Worm (Caenorhabditis elegans) whole organism, L4/young adult: ENCODE results near the gene gpc-1.

Experiments used
- W03F9.2 ChIP-seq: fragments of 150-350 bp; optimal IDR thresholded peaks from 2 replicates; lab custom pipeline; 2014; ENCODE audit warnings: missing biosample characterization, missing genetic modification characterization
- dao-5 ChIP-seq: sonication (generic microtip); optimal IDR thresholded peaks from 2 replicates; lab custom pipeline; 2016; ENCODE audit warnings: missing genotype, missing genetic modification characterization, moderate library complexity, missing compliant biosample characterization
- him-1 ChIP-seq: sonication (generic microtip); optimal IDR thresholded peaks from 2 replicates; lab custom pipeline; 2016; ENCODE audit warnings: missing genotype, missing genetic modification reagents, missing genetic modification characterization, missing compliant biosample characterization

Gene gpc-1

DNA sequence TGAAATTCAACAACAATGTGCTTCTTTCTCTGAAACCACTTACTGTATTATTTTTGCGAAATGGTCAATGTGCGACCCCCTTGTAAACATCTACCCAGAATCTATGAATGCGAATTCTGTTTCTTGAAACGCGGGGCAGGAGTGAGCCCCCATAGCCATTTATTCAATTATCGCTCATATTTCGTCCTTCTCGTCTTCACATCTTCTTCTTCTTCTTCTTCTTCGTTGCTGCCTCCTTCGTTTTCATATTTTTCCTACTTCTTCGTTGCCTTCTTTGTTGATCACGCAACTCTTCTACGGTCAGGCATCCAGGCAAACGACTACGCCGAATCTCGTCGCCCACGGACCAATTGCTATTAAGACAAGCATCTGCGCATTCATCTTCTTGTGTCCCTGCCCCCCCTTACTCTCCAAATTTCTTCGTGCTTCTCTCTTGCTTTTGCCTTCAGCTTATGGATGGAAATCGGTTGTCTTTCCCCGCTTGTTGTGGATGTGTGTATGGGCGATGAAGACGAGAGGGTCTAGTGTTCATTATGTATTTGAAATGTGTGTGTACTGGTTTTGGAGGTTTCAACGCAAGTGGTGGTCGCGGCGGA is 17.4 kb upstream of the gpc-1 start:
- TF ChIP-seq dao-5 (tag; lab: Kevin White, UChicago) (no peak), him-1 (tag; lab: Kevin White, UChicago) (no peak), W03F9.2 (tag; lab: Kevin White, UChicago) (no peak)

ce11 chrX:12899140-12899888 is 14.5 kb upstream of the gpc-1 start:
- TF ChIP-seq dao-5 (tag; lab: Kevin White, UChicago) (no peak), W03F9.2 (tag; lab: Kevin White, UChicago) (no peak), him-1 (tag; lab: Kevin White, UChicago) (no peak)

DNA sequence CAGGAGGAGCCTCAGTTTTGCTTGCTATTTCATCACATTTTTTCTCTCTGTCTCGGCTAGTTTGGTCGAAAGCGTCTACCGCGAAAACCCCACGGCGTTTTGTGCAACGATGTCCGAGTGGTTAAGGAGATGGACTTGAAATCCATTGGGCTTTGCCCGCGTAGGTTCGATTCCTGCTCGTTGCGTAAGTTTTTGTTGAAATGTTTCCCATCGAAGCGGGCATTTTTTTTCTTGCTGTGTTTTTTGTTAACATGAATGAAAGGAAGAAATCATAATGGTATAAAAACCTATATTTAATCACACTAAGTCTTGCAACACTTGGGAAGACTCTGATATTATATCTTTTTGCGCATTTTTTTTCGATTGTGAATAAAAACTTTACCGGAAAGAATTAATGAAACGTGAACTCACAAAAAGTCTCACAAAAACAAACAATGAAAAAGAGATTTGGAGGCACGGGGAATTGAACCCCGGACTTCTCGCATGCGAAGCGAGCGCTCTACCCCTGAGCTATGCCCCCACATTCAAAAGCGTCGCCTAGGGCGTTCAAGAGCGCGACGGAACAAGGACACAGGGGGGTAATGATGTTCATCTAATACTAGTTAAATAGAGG is 5.2 kb upstream of the gpc-1 start:
- peak; percentile 60 for TF ChIP-seq him-1 (tag; lab: Kevin White, UChicago)
- peak; percentile 46 for TF ChIP-seq dao-5 (tag; lab: Kevin White, UChicago)
- TF ChIP-seq W03F9.2 (tag; lab: Kevin White, UChicago): peak; percentile 8

DNA sequence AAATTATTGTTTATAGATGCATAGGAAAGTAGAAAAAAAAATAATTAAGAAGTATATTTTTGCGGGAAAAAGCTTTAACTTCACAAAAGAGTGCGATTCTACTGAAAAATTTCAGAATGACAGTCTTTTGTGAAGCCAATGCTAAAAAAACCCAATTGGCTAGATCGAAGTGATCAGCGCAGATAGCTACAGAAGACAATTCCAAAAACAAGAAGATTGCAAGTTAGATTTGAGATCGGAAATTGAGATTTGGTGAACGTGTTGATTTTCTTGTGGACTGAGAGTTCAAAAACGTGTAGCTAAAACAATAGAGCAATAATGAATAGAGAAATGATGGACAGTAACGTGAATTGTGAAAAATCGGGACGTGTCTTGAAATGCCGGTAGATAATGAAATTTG is 3.6 kb downstream of the gpc-1 start:
- TF ChIP-seq him-1 (tag; lab: Kevin White, UChicago) (no peak), dao-5 (tag; lab: Kevin White, UChicago) (no peak), W03F9.2 (tag; lab: Kevin White, UChicago) (no peak)

DNA sequence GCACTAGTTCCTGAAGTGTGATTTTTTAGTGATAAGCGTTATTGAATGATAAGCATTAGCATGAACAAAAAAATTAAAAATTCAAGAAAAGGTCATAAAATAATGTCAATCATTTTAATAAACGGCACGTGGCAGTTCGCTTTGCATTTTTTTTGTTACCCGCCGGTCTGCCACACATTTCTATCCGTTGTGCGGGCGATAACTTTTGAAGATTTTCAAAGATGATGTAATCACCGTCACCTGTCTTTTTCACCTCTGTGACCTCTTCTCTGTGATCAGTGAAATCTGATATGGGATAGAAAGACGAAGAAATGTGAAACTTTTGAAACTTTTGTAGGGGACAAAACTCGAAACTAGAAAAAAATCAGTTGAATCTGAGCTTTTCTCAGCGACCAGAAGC is 6.9 kb downstream of the gpc-1 start:
- TF ChIP-seq him-1 (tag; lab: Kevin White, UChicago) (no peak), W03F9.2 (tag; lab: Kevin White, UChicago) (no peak), dao-5 (tag; lab: Kevin White, UChicago) (no peak)

- no peak for TF ChIP-seq W03F9.2 (tag; lab: Kevin White, UChicago)
- TF ChIP-seq him-1 (tag; lab: Kevin White, UChicago): peak; percentile 16
Observed at ce11 chrX:12876795-12877530, 7.8 kb downstream of the gpc-1 start, which contains the start of gene bcat-1. TSS of gene bcat-1 (plus strand) at chrX:12877480.

DNA sequence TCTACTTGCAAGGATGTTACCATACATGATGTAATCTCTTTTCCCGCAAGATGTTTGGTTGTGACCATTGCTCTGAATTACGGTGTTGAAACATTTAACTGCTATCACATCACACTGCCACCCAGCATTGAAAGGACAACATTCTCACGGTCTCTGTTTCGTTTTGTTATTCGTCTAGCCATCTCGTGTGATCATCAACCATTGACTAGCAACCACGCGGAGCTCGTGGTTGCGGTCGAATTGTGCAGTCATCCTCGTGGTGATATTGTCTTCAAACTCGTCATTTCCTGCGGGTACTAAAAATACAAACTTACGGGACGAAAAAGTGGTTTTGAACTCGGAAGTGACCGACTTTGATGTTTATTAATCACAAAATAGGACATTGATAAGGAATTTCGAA is 9.1 kb downstream of the gpc-1 start:
- TF ChIP-seq dao-5 (tag; lab: Kevin White, UChicago) (no peak), him-1 (tag; lab: Kevin White, UChicago) (no peak), W03F9.2 (tag; lab: Kevin White, UChicago) (no peak)

DNA sequence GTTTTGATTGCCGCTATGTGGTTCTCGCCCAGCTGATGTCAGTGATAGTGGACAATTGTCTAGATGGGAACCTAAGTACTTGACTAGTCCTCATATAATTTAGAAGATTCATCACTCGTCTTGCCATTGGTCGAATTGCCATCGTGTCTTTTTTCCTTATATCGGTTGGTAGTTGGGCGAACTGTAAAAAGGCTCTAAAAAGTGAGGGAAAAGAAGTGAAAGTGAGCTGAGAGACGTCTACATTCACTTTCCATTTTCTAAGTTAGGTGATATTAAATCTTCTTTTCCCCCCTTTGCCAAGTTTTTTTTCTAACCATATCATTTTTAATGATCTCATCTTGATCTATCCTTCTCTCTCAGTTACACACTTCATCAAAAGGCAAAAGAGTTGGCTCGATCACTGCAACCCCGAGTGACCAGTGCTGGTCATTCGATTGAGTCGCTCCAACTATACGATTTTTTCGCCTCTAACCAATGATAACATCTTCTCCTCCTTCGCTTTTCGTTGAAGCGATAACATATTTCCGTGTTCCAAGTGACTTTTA is 9.9 kb downstream of the gpc-1 start:
- no peak for TF ChIP-seq him-1 (tag; lab: Kevin White, UChicago)
- TF ChIP-seq W03F9.2 (tag; lab: Kevin White, UChicago): no peak
- TF ChIP-seq dao-5 (tag; lab: Kevin White, UChicago): no peak

DNA sequence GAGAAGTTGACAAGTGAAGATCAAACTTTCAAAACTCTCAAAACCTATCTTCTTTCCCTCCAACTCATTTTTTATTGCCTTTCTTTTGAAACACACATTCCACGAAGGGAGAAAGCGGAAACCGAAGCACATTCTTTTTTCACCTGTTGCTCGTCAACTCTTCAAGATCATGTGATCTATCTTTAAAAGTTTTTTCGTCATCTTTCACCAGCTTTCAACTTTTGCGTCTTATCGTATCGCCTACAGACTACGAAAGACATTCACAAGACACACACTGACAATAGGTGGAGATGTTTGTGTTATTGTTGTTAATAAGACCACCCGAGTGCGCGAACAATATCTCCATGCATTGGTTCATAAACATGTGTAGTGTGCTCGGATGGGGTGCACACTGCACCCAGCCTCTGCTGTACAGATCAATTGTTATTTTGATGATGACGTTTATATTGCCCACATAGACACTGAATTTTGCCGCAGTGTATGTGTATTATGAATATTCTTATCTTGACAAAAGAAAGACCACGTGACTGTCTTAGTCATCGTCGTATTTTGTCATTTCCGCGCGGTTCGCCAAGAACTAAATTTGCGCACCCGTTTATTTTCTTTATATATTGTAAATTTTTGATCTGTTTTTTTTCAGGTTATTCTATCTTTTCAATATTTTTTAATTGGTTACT is 11.0 kb downstream of the gpc-1 start:
- no peak for TF ChIP-seq W03F9.2 (tag; lab: Kevin White, UChicago)
- TF ChIP-seq dao-5 (tag; lab: Kevin White, UChicago): no peak
- no peak for TF ChIP-seq him-1 (tag; lab: Kevin White, UChicago)

DNA sequence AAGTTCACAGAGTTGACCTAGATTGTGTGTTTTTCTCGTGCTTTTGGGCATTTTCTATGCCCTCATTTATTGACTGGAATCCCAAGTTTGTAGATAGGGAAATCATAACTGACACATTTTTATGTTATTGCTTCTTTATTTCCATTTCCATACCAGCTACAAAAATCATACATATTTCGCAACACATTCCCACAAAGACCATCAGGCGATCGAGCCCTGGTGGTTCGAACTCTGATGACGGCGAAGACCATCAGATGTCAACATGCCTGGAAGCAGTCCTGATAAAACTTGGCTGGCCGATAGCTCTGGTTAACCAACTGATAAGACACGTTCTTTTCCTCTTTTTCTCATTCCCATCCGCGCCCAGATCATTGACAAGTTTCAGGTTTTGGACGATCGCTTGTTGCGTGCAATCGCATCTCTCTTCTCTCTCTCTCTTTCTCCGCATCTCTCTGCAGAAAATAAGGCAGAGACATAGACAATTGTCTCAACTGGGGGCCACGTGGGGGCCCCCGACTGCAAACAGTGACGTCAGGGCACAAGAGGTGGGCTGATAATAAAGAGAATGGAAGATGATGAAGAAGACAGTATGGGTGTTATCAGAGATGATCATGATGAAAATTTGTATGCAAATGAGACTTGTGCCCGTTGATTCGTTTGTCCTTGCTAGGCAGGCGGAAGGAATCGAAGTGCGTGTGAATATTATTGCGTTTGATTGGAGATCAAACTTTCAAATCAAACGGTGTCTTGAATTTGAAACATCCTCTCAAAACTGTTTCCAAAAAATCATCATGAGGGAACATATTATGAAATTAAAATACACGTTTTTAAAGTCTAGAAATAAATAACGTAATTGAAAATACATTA is 12.5 kb downstream of the gpc-1 start:
- TF ChIP-seq W03F9.2 (tag; lab: Kevin White, UChicago) (no peak), dao-5 (tag; lab: Kevin White, UChicago) (peak; percentile 48)

DNA sequence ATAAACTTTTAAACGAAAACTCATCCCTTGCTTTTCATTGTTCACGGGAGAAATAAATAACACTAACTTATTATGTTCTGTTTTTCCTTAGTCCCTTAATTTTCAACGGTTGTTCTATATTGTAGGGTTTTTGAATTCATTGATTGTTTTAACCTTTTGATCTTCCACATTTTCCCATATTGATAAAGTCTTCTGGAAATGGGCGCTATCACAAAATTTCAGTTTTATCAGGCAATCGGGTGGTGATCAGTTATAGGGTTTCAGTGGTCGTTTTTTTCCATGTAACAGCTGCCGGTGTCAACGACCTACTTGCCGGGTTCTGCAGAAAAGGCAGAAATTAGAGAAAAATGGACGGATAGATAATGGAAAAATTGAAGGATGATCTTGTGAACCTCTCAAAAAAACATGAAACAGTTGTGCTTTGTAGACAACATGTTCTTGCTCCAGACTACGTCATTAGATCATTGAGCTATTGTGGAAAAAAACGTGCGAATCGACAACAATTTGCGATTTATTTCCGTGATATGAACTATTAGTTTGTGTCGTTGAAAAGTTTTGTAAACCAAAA is 14.9 kb downstream of the gpc-1 start:
- TF ChIP-seq W03F9.2 (tag; lab: Kevin White, UChicago) (no peak), him-1 (tag; lab: Kevin White, UChicago) (no peak), dao-5 (tag; lab: Kevin White, UChicago) (no peak)
